Worm (Caenorhabditis elegans) whole organism, midembryonic: ENCODE data around the gene parn-1.

Experiments used
- T22C8.4 ChIP-seq: fragments of 200-800 bp; sonication (Bioruptor generic); IDR thresholded peaks from 2 replicates; pipeline ENCODE4 v1.3.6; 2022; ENCODE audit warnings: missing genetic modification characterization, missing compliant biosample characterization
- cog-1 ChIP-seq: sonication (generic microtip); optimal IDR thresholded peaks from 2 replicates; lab custom pipeline; 2016; ENCODE audit warnings: missing genetic modification characterization, missing compliant biosample characterization
- flt-1 ChIP-seq: fragments of 200-800 bp; sonication (Bioruptor generic); IDR thresholded peaks from 2 replicates; pipeline ENCODE4 v1.3.6; 2022; ENCODE audit warnings: missing genetic modification characterization, missing compliant biosample characterization
- klf-2 ChIP-seq: fragments of 200-800 bp; sonication (Bioruptor generic); conservative IDR thresholded peaks from 2 replicates; pipeline ENCODE4 v1.3.6; 2022; ENCODE audit warnings: missing genetic modification reagents, missing genetic modification characterization, missing compliant biosample characterization
- med-1 ChIP-seq: sonication (generic microtip); optimal IDR thresholded peaks from 2 replicates; lab custom pipeline; 2017; ENCODE audit warnings: missing genetic modification characterization, mild to moderate bottlenecking, missing compliant biosample characterization, antibody characterized with exemption, missing genetic modification reagents; ENCODE audit not compliant: insufficient read depth
- ref-1 ChIP-seq: fragments of 200-800 bp; sonication (Bioruptor generic); conservative IDR thresholded peaks from 2 replicates; pipeline ENCODE4 v1.3.6; 2022; ENCODE audit warnings: missing genetic modification reagents, missing genetic modification characterization, missing compliant biosample characterization
- tab-1 ChIP-seq: fragments of 200-800 bp; sonication (Bioruptor generic); IDR thresholded peaks from 2 replicates; pipeline ENCODE4 v1.3.6; 2022; ENCODE audit warnings: missing genetic modification characterization, missing compliant biosample characterization
- ztf-23 ChIP-seq: fragments of 200-800 bp; sonication (Bioruptor generic); IDR thresholded peaks from 2 replicates; pipeline ENCODE4 v1.3.6; 2022; ENCODE audit warnings: missing genetic modification reagents, missing genetic modification characterization, missing compliant biosample characterization
- ztf-29 ChIP-seq: fragments of 200-800 bp; sonication (Bioruptor generic); IDR thresholded peaks from 2 replicates; pipeline ENCODE4 v1.3.6; 2022; ENCODE audit warnings: missing genetic modification reagents, missing genetic modification characterization, missing compliant biosample characterization

parn-1 gene

DNA sequence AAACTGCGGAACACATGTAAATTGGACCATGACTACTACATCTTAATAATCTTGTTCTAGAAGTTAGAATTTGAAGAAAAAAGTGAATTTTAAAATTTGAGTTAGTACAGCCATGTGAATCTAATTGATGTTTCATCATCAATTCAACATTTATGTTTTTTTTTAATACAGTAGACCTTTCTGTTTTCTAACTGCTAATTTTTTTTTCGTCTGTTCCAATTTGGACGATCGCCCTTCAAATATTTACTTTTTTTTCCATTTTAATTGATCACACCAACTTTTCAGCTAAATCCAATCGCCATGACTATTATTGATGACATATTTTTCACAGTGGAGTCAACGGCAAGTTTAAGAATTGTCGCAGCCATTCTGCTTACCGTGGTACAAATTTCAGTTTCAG is 24.4 kb downstream of the parn-1 start, which contains the start of gene srx-116:
TSS of gene srx-116 (plus strand) at position 301 of the 400 bp plus-strand sequence.
- TF ChIP-seq T22C8.4 (GFP tag; lab: Robert Waterston, UW) (no peak), tab-1 (no peak), klf-2 (GFP tag; lab: Robert Waterston, UW) (no peak), ref-1 (GFP tag; lab: Robert Waterston, UW) (no peak), flt-1 (GFP tag; lab: Robert Waterston, UW) (no peak), cog-1 (tag; lab: Kevin White, UChicago) (no peak), med-1 (GFP tag; lab: Kevin White, UChicago) (no peak), ztf-29 (GFP tag; lab: Robert Waterston, UW) (no peak), ztf-23 (GFP tag; lab: Robert Waterston, UW) (no peak)

DNA sequence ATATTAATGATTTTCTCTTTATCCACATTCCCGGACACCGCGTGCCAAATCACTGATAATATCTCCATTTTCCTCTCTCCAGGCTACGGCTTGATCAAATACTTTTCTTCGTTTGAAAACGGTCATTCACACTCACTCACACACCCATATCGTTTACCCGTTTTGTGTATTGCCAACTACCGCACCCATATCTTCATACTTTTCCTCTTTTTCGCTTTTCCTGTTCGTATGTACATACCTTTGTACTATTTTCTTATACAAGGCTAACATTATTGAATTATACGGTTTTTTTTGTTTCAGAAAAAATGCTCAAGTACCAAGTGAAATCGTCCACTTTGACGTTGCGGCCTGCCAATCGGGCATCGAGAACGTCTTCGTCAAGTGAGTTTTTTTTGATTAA is 27.1 kb downstream of the parn-1 start, which contains the start of gene W05B10.4:
TSS of gene W05B10.4 (plus strand) at position 301 of the 400 bp plus-strand sequence.
- no peak for TF ChIP-seq klf-2 (GFP tag; lab: Robert Waterston, UW)
- no peak for TF ChIP-seq ref-1 (GFP tag; lab: Robert Waterston, UW)
- TF ChIP-seq cog-1 (tag; lab: Kevin White, UChicago) = no peak
- no peak for TF ChIP-seq ztf-23 (GFP tag; lab: Robert Waterston, UW)
- no peak for TF ChIP-seq flt-1 (GFP tag; lab: Robert Waterston, UW)
- no peak for TF ChIP-seq tab-1
- TF ChIP-seq ztf-29 (GFP tag; lab: Robert Waterston, UW) = no peak
- TF ChIP-seq med-1 (GFP tag; lab: Kevin White, UChicago) = no peak
- TF ChIP-seq T22C8.4 (GFP tag; lab: Robert Waterston, UW) = no peak

DNA sequence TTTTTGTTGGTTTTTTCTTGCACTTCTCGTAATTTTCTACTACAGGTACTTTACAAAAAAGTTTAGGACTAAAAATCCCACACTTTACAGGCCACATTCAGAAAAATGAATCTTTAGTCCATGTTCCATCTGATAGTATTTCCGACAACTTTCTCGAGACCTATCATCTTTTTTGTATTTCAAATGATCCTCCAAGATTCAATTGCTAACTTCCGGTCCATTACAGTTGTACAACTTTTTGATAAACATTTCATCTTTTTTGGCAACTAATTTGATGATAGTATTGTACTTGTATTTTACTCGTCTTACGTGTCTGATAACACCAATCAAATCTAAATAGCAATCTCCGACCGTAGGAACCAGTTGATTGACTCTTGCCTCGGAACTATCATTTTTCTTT is 27.7 kb downstream of the parn-1 start:
- TF ChIP-seq ref-1 (GFP tag; lab: Robert Waterston, UW) (no peak), tab-1 (no peak), ztf-29 (GFP tag; lab: Robert Waterston, UW) (no peak), cog-1 (tag; lab: Kevin White, UChicago) (no peak), klf-2 (GFP tag; lab: Robert Waterston, UW) (no peak), flt-1 (GFP tag; lab: Robert Waterston, UW) (no peak), med-1 (GFP tag; lab: Kevin White, UChicago) (no peak), T22C8.4 (GFP tag; lab: Robert Waterston, UW) (no peak), ztf-23 (GFP tag; lab: Robert Waterston, UW) (no peak)

DNA sequence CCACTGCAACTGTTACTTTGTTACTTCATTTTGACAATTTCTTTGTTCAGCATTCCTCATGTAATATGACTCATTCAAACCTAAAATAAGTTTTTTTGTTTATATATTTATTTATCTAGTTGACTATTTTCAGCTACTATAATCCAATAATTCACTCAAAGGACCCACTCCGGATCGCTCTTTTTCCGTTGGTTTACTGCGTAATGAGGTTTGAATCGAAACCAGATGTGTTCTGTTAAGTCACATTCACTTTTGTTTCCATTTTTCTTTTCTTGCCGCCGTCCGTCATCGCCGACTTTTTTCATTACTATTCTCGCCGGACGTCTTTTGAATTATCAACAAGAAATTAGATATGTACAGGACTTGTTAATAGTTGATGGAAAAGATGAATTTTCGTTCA is 31.7 kb downstream of the parn-1 start:
- TF ChIP-seq klf-2 (GFP tag; lab: Robert Waterston, UW) (no peak), ref-1 (GFP tag; lab: Robert Waterston, UW) (no peak), T22C8.4 (GFP tag; lab: Robert Waterston, UW) (no peak), ztf-23 (GFP tag; lab: Robert Waterston, UW) (no peak), cog-1 (tag; lab: Kevin White, UChicago) (no peak), flt-1 (GFP tag; lab: Robert Waterston, UW) (no peak), med-1 (GFP tag; lab: Kevin White, UChicago) (no peak), tab-1 (no peak), ztf-29 (GFP tag; lab: Robert Waterston, UW) (no peak)

- TF ChIP-seq ztf-23 (GFP tag; lab: Robert Waterston, UW) (no peak), med-1 (GFP tag; lab: Kevin White, UChicago) (no peak), T22C8.4 (GFP tag; lab: Robert Waterston, UW) (no peak), klf-2 (GFP tag; lab: Robert Waterston, UW) (no peak), tab-1 (no peak), flt-1 (GFP tag; lab: Robert Waterston, UW) (no peak), ztf-29 (GFP tag; lab: Robert Waterston, UW) (no peak), cog-1 (tag; lab: Kevin White, UChicago) (no peak), ref-1 (GFP tag; lab: Robert Waterston, UW) (no peak)
These were observed 33.4 kb downstream of the parn-1 start, which contains the start of gene W05B10.3 for ce11 chrV:12661619-12662018. Gene W05B10.3, minus strand, starts transcription at chrV:12661719.

ce11 chrV:12660280-12660818 is 34.7 kb downstream of the parn-1 start, which contains the start of gene his-74:
Gene his-74, minus strand, starts transcription at chrV:12660330.
- no peak for TF ChIP-seq flt-1 (GFP tag; lab: Robert Waterston, UW)
- TF ChIP-seq ztf-29 (GFP tag; lab: Robert Waterston, UW) = no peak
- TF ChIP-seq med-1 (GFP tag; lab: Kevin White, UChicago) = no peak
- TF ChIP-seq ztf-23 (GFP tag; lab: Robert Waterston, UW) = no peak
- no peak for TF ChIP-seq cog-1 (tag; lab: Kevin White, UChicago)
- TF ChIP-seq tab-1 = no peak
- no peak for TF ChIP-seq T22C8.4 (GFP tag; lab: Robert Waterston, UW)
- TF ChIP-seq klf-2 (GFP tag; lab: Robert Waterston, UW) = no peak
- TF ChIP-seq ref-1 (GFP tag; lab: Robert Waterston, UW) = no peak

ce11 chrV:12659426-12659825 is 35.6 kb downstream of the parn-1 start, which contains the start of gene ccch-3:
Gene ccch-3, minus strand, starts transcription at chrV:12659687.
- no peak for TF ChIP-seq T22C8.4 (GFP tag; lab: Robert Waterston, UW)
- no peak for TF ChIP-seq med-1 (GFP tag; lab: Kevin White, UChicago)

DNA sequence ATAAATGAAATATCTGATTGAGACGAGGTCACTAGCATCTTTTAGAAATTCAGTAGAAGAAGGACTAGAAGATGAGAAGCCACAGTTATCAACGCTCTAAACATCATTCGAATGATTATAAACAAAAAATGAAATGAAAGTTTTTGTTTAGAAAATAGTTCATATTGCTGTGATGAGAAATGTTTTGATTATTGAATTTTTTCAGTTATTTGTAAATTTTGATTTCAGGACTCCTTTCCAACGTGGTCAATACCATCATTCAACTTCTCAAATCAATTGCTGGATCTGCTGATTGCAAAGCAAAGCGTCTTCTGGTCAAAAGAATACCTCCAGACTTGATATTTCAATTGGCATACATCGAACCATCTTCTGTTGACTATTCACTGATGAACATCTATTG is 36.9 kb downstream of the parn-1 start, which contains the start of gene W05B10.6:
TSS of gene W05B10.6 (minus strand) at position 101 of the 400 bp plus-strand sequence.
- no peak for TF ChIP-seq tab-1
- no peak for TF ChIP-seq T22C8.4 (GFP tag; lab: Robert Waterston, UW)
- TF ChIP-seq ztf-23 (GFP tag; lab: Robert Waterston, UW) = no peak
- TF ChIP-seq flt-1 (GFP tag; lab: Robert Waterston, UW) = no peak
- no peak for TF ChIP-seq ref-1 (GFP tag; lab: Robert Waterston, UW)
- no peak for TF ChIP-seq klf-2 (GFP tag; lab: Robert Waterston, UW)
- no peak for TF ChIP-seq ztf-29 (GFP tag; lab: Robert Waterston, UW)
- TF ChIP-seq cog-1 (tag; lab: Kevin White, UChicago) = no peak
- TF ChIP-seq med-1 (GFP tag; lab: Kevin White, UChicago) = no peak

DNA sequence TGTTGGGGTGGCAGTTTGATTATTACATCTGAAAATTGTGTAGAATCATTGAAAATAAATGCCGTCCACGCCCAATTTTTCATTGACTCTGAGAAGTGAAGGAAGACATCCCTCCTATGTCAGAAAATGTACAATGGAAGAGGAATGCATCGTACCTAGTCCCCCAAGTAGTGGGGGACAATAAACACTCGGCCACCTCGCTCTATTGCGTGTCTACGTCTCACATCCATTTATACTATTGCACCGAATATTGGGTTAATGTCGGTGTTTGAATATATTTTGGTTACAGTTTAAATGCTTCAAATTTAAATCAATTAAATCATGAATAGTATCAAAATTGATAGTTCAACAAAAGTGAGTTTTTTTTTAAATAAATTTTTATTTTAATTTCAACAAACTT is 45.4 kb downstream of the parn-1 start, which contains the start of gene lin-25:
TSS of gene lin-25 (plus strand) at position 290 of the 400 bp plus-strand sequence.
- TF ChIP-seq ztf-29 (GFP tag; lab: Robert Waterston, UW) (no peak), med-1 (GFP tag; lab: Kevin White, UChicago) (no peak), tab-1 (no peak), cog-1 (tag; lab: Kevin White, UChicago) (no peak), klf-2 (GFP tag; lab: Robert Waterston, UW) (no peak), ztf-23 (GFP tag; lab: Robert Waterston, UW) (no peak), T22C8.4 (GFP tag; lab: Robert Waterston, UW) (no peak), flt-1 (GFP tag; lab: Robert Waterston, UW) (no peak)
